Fruit fly (Drosophila melanogaster) whole organism, embryonic: ENCODE results near the gene CG16959.

ENCODE experiments used
- Abd-B ChIP-seq: fragments of 200-800 bp; sonication (Bioruptor generic); optimal IDR thresholded peaks from 2 replicates; lab custom pipeline; 2018; ENCODE audit warnings: missing biosample characterization, mild to moderate bottlenecking, missing genetic modification characterization, moderate library complexity
- CG10431 ChIP-seq: fragments of 200-800 bp; sonication (Bioruptor generic); optimal IDR thresholded peaks from 3 replicates; lab custom pipeline; 2018; ENCODE audit warnings: missing biosample characterization, mild to moderate bottlenecking, missing genetic modification characterization
- CG10979 ChIP-seq: fragments of 200-800 bp; sonication (Bioruptor generic); optimal IDR thresholded peaks from 2 replicates; lab custom pipeline; 2018; ENCODE audit warnings: missing biosample characterization, mild to moderate bottlenecking, missing genetic modification characterization, moderate library complexity
- CG11093 ChIP-seq: fragments of 200-800 bp; sonication (Bioruptor generic); IDR thresholded peaks from 3 replicates; pipeline ENCODE4 v1.3.6; 2022; ENCODE audit warnings: missing biosample characterization, missing genetic modification characterization
- CG11398 ChIP-seq: fragments of 200-800 bp; sonication (Bioruptor generic); optimal IDR thresholded peaks from 2 replicates; lab custom pipeline; 2016; ENCODE audit warnings: missing biosample characterization, missing genetic modification characterization
- CG11456 ChIP-seq: fragments of 200-800 bp; sonication (Bioruptor generic); IDR thresholded peaks from 3 replicates; pipeline ENCODE4 v1.3.6; 2022; ENCODE audit warnings: missing biosample characterization, missing genetic modification characterization
- CG13123 ChIP-seq: fragments of 200-800 bp; sonication (Bioruptor generic); optimal IDR thresholded peaks from 2 replicates; lab custom pipeline; 2016; ENCODE audit warnings: missing biosample characterization, missing genetic modification characterization
- CG14014 ChIP-seq: fragments of 200-800 bp; sonication (Bioruptor generic); IDR thresholded peaks from 2 replicates; pipeline ENCODE4 v1.3.6; 2022; ENCODE audit warnings: missing biosample characterization, missing genetic modification characterization
- CG15073 ChIP-seq: fragments of 200-800 bp; sonication (Bioruptor generic); optimal IDR thresholded peaks from 2 replicates; lab custom pipeline; 2016; ENCODE audit warnings: missing biosample characterization, missing genetic modification characterization
- CG16779 ChIP-seq: fragments of 200-800 bp; sonication (Bioruptor generic); IDR thresholded peaks from 2 replicates; pipeline ENCODE4 v1.3.6; 2022; ENCODE audit warnings: missing biosample characterization, missing genetic modification characterization
- CG16863 ChIP-seq: fragments of 200-800 bp; sonication (Bioruptor generic); optimal IDR thresholded peaks from 3 replicates; lab custom pipeline; 2016; ENCODE audit warnings: missing biosample characterization, missing genetic modification characterization
- CG18599 ChIP-seq: fragments of 200-800 bp; sonication (Bioruptor generic); optimal IDR thresholded peaks from 3 replicates; lab custom pipeline; 2017; ENCODE audit warnings: missing biosample characterization, missing genetic modification characterization, mild to moderate bottlenecking, moderate library complexity, missing genetic modification reagents
- CG2678 ChIP-seq: fragments of 200-800 bp; sonication (Bioruptor generic); optimal IDR thresholded peaks from 3 replicates; lab custom pipeline; 2019; ENCODE audit warnings: missing biosample characterization, mild to moderate bottlenecking, missing genetic modification characterization, moderate library complexity
- CG3281 ChIP-seq: fragments of 200-800 bp; sonication (Bioruptor generic); optimal IDR thresholded peaks from 3 replicates; lab custom pipeline; 2017; ENCODE audit warnings: missing biosample characterization, mild to moderate bottlenecking, missing genetic modification characterization
- CG6272 ChIP-seq: fragments of 200-800 bp; sonication (Bioruptor generic); IDR thresholded peaks from 2 replicates; pipeline ENCODE4 v1.3.6; 2022; ENCODE audit warnings: missing biosample characterization, missing genetic modification characterization
- CG8765 ChIP-seq: fragments of 200-800 bp; sonication (Bioruptor generic); IDR thresholded peaks from 2 replicates; pipeline ENCODE4 v1.3.6; 2022; ENCODE audit warnings: missing biosample characterization, missing genetic modification characterization
- CG8944 ChIP-seq: fragments of 200-800 bp; sonication (Bioruptor generic); optimal IDR thresholded peaks from 3 replicates; lab custom pipeline; 2016; ENCODE audit warnings: missing biosample characterization, missing genetic modification characterization
- CG9215 ChIP-seq: fragments of 200-800 bp; sonication (Bioruptor generic); IDR thresholded peaks from 2 replicates; pipeline ENCODE4 v1.3.6; 2022; ENCODE audit warnings: missing biosample characterization, missing genetic modification characterization
- CG9437 ChIP-seq: fragments of 200-800 bp; sonication (Bioruptor generic); optimal IDR thresholded peaks from 2 replicates; lab custom pipeline; 2018; ENCODE audit warnings: missing biosample characterization, mild to moderate bottlenecking, missing genetic modification characterization
- CrebB ChIP-seq: fragments of 200-800 bp; sonication (Bioruptor generic); optimal IDR thresholded peaks from 3 replicates; lab custom pipeline; 2018; ENCODE audit warnings: missing biosample characterization, mild to moderate bottlenecking, missing genetic modification characterization
- D19B ChIP-seq: fragments of 200-800 bp; sonication (Bioruptor generic); optimal IDR thresholded peaks from 2 replicates; lab custom pipeline; 2017; ENCODE audit warnings: missing biosample characterization, mild to moderate bottlenecking, missing genetic modification characterization
- Dp ChIP-seq: fragments of 200-800 bp; sonication (Bioruptor generic); optimal IDR thresholded peaks from 2 replicates; lab custom pipeline; 2018; ENCODE audit warnings: missing biosample characterization, mild to moderate bottlenecking, missing genetic modification characterization, moderate library complexity
- ERR ChIP-seq: fragments of 200-800 bp; sonication (Bioruptor generic); optimal IDR thresholded peaks from 2 replicates; lab custom pipeline; 2016; ENCODE audit warnings: missing biosample characterization, missing genetic modification characterization
- HHEX ChIP-seq: fragments of 200-800 bp; sonication (Bioruptor generic); optimal IDR thresholded peaks from 3 replicates; lab custom pipeline; 2017; ENCODE audit warnings: missing biosample characterization, mild to moderate bottlenecking, missing genetic modification characterization, missing genetic modification reagents
- HmgZ ChIP-seq: fragments of 200-800 bp; sonication (Bioruptor generic); optimal IDR thresholded peaks from 2 replicates; lab custom pipeline; 2018; ENCODE audit warnings: missing biosample characterization, mild to moderate bottlenecking, missing genetic modification characterization
- Lhr ChIP-seq: fragments of 200-800 bp; sonication (Bioruptor generic); optimal IDR thresholded peaks from 3 replicates; lab custom pipeline; 2017; ENCODE audit warnings: mild to moderate bottlenecking, missing biosample characterization, missing genetic modification reagents, missing genetic modification characterization
- Ssrp ChIP-seq: fragments of 200-800 bp; sonication (Bioruptor generic); optimal IDR thresholded peaks from 2 replicates; lab custom pipeline; 2018; ENCODE audit warnings: missing biosample characterization, mild to moderate bottlenecking, missing genetic modification characterization, moderate library complexity
- Stat92E ChIP-seq, 3 experiments: fragments of >200 bp in 2 of 3; fragments of 200-800 bp in 1 of 3; sonication (Bioruptor generic) in 1 of 3; optimal IDR thresholded peaks; 2 replicates each; lab custom pipeline; 2017 to 2019; ENCODE audit warnings: missing biosample characterization in 3 of 3, missing genetic modification characterization in 3 of 3, mild to moderate bottlenecking in 1 of 3, moderate library complexity in 1 of 3
- Xbp1 ChIP-seq: fragments of 200-800 bp; sonication (Bioruptor generic); optimal IDR thresholded peaks from 3 replicates; lab custom pipeline; 2016; ENCODE audit warnings: missing biosample characterization, mild to moderate bottlenecking, missing genetic modification characterization
- ase ChIP-seq: fragments of 200-800 bp; sonication (Bioruptor generic); IDR thresholded peaks from 3 replicates; pipeline ENCODE4 v1.3.6; 2022; ENCODE audit warnings: missing biosample characterization, missing genetic modification characterization
- bab2 ChIP-seq: fragments of 200-800 bp; sonication (Bioruptor generic); optimal IDR thresholded peaks from 2 replicates; lab custom pipeline; 2016; ENCODE audit warnings: missing biosample characterization, missing genetic modification characterization
- bcd ChIP-seq: fragments of 200-800 bp; sonication (Bioruptor generic); optimal IDR thresholded peaks from 2 replicates; lab custom pipeline; 2017; ENCODE audit warnings: missing biosample characterization, mild to moderate bottlenecking, missing genetic modification characterization
- caup ChIP-seq: fragments of 200-800 bp; sonication (Bioruptor generic); optimal IDR thresholded peaks from 3 replicates; lab custom pipeline; 2017; ENCODE audit warnings: missing biosample characterization, mild to moderate bottlenecking, missing genetic modification characterization, moderate library complexity; ENCODE audit not compliant: severe bottlenecking
- dan ChIP-seq: fragments of 200-800 bp; sonication (Bioruptor generic); IDR thresholded peaks from 2 replicates; pipeline ENCODE4 v1.3.6; 2022; ENCODE audit warnings: missing biosample characterization, missing genetic modification characterization
- fd102C ChIP-seq: fragments of 200-800 bp; sonication (Bioruptor generic); optimal IDR thresholded peaks from 2 replicates; lab custom pipeline; 2018; ENCODE audit warnings: missing biosample characterization, mild to moderate bottlenecking, missing genetic modification characterization, moderate library complexity
- fd64A ChIP-seq: fragments of 200-800 bp; sonication (Bioruptor generic); optimal IDR thresholded peaks from 3 replicates; lab custom pipeline; 2018; ENCODE audit warnings: missing biosample characterization, mild to moderate bottlenecking, missing genetic modification characterization
- gcm ChIP-seq: fragments of 200-800 bp; sonication (Bioruptor generic); optimal IDR thresholded peaks from 2 replicates; lab custom pipeline; 2019; ENCODE audit warnings: missing biosample characterization, mild to moderate bottlenecking, missing genetic modification characterization, moderate library complexity
- gsb-n ChIP-seq: fragments of 200-800 bp; sonication (Bioruptor generic); optimal IDR thresholded peaks from 3 replicates; lab custom pipeline; 2018; ENCODE audit warnings: missing biosample characterization, mild to moderate bottlenecking, missing genetic modification characterization
- gt ChIP-seq: fragments of 200-800 bp; sonication (Bioruptor generic); IDR thresholded peaks from 2 replicates; pipeline ENCODE4 v1.3.6; 2022; ENCODE audit warnings: missing biosample characterization, missing genetic modification characterization
- h ChIP-seq: fragments of >200 bp; optimal IDR thresholded peaks from 2 replicates; lab custom pipeline; 2017
- ken ChIP-seq: fragments of 200-800 bp; sonication (Bioruptor generic); IDR thresholded peaks from 3 replicates; pipeline ENCODE4 v1.3.6; 2022; ENCODE audit warnings: missing biosample characterization, missing genetic modification characterization
- kni ChIP-seq: fragments of 200-800 bp; sonication (Bioruptor generic); optimal IDR thresholded peaks from 3 replicates; lab custom pipeline; 2017; ENCODE audit warnings: mild to moderate bottlenecking, missing biosample characterization, missing genetic modification reagents, missing genetic modification characterization
- lab ChIP-seq: fragments of 200-800 bp; sonication (Bioruptor generic); optimal IDR thresholded peaks from 3 replicates; lab custom pipeline; 2017; ENCODE audit warnings: missing biosample characterization, missing genetic modification characterization, mild to moderate bottlenecking, moderate library complexity, missing genetic modification reagents
- nmo ChIP-seq: fragments of 200-800 bp; sonication (Bioruptor generic); optimal IDR thresholded peaks from 2 replicates; lab custom pipeline; 2018; ENCODE audit warnings: missing biosample characterization, mild to moderate bottlenecking, missing genetic modification characterization, moderate library complexity
- psq ChIP-seq: fragments of 200-800 bp; sonication (Bioruptor generic); optimal IDR thresholded peaks from 2 replicates; lab custom pipeline; 2017; ENCODE audit warnings: missing biosample characterization, missing genetic modification characterization
- salm ChIP-seq: fragments of 200-800 bp; sonication (Bioruptor generic); optimal IDR thresholded peaks from 2 replicates; lab custom pipeline; 2018; ENCODE audit warnings: missing biosample characterization, mild to moderate bottlenecking, missing genetic modification characterization
- schlank ChIP-seq: fragments of 200-800 bp; sonication (Bioruptor generic); optimal IDR thresholded peaks from 2 replicates; lab custom pipeline; 2018; ENCODE audit warnings: missing biosample characterization, mild to moderate bottlenecking, missing genetic modification characterization
- sens ChIP-seq: fragments of 200-800 bp; sonication (Bioruptor generic); peaks from one replicate; lab custom pipeline; 2016; ENCODE audit warnings: missing biosample characterization, missing genetic modification characterization
- slp2 ChIP-seq: fragments of 200-800 bp; sonication (Bioruptor generic); optimal IDR thresholded peaks from 2 replicates; lab custom pipeline; 2016; ENCODE audit warnings: missing biosample characterization, missing genetic modification characterization
- sr ChIP-seq: fragments of 200-800 bp; sonication (Bioruptor generic); IDR thresholded peaks from 3 replicates; pipeline ENCODE4 v1.3.6; 2022; ENCODE audit warnings: missing biosample characterization, missing genetic modification characterization
- vnd ChIP-seq: fragments of 200-800 bp; sonication (Bioruptor generic); IDR thresholded peaks from 3 replicates; pipeline ENCODE4 v1.3.6; 2022; ENCODE audit warnings: missing biosample characterization, missing genetic modification characterization; ENCODE audit not compliant: partially characterized antibody

CG16959 gene

DNA sequence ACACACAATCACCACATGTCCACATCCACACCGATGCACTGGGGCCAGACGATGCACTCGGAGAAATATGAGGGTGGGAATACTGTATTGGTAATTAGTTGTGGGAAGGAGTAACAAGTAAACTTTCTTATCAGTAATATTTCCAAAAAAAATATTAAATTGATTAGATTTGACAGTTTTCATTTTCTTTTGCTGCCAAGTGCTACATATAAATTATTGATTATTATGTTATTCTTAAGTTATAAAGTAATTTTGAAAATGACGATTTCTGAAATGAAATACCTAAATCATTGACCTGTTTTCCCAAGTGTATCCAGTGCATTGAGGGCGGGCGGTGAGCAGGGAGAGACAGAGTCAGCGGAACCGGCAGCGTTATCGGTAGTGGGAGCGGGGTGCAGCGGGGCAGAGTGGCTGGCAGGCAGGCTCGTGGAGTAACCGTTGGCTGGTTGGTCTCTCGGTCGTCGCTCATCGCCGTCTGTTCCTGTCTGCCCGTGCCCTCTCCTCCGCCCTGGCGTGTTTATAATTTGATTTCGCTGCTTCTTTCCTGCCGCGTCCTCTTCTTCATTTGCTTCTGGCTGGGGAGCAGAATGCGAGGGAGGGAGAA is 17.2 kb downstream of the CG16959 start (continued):
- no peak for TF ChIP-seq schlank (tag; lab: Kevin White, UChicago)
- TF ChIP-seq CG10979 (tag; lab: Kevin White, UChicago) = peak; percentile 80
- TF ChIP-seq CG15073 = no peak
- peak; percentile 44 for TF ChIP-seq CG3281 (GFP tag; lab: Kevin White, UChicago)
- TF ChIP-seq bab2 = peak; percentile 37
- TF ChIP-seq ase (GFP tag; lab: Robert Waterston, UW) = no peak
- no peak for TF ChIP-seq vnd (GFP tag; lab: Robert Waterston, UW)
- no peak for TF ChIP-seq HHEX (GFP tag; lab: Kevin White, UChicago)
- peak; percentile 45 for TF ChIP-seq Xbp1
- no peak for TF ChIP-seq dan (GFP tag; lab: Robert Waterston, UW)
- no peak for TF ChIP-seq psq
- no peak for TF ChIP-seq fd64A (GFP tag; lab: Kevin White, UChicago)
- TF ChIP-seq fd102C (GFP tag; lab: Kevin White, UChicago) = no peak
- no peak for TF ChIP-seq gcm (GFP tag; lab: Kevin White, UChicago)
- no peak for TF ChIP-seq Lhr
- 0 out of 2 replicates have a peak, but pooled peaks have one; percentile 26 for TF ChIP-seq CG9215 (GFP tag; lab: Robert Waterston, UW)
- TF ChIP-seq D19B (GFP tag; lab: Kevin White, UChicago) = no peak
- TF ChIP-seq CG6272 (GFP tag; lab: Robert Waterston, UW) = no peak
- no peak for TF ChIP-seq Abd-B (GFP tag; lab: Kevin White, UChicago)
- peak; percentile 81 for TF ChIP-seq sens (GFP tag; lab: Kevin White, UChicago)
- TF ChIP-seq CG11456 = no peak
- TF ChIP-seq bcd (GFP tag; lab: Kevin White, UChicago) = peak; percentile 57
- TF ChIP-seq CG9437 (GFP tag; lab: Kevin White, UChicago) = peak; percentile 52
- no peak for TF ChIP-seq CG16863 (GFP tag; lab: Kevin White, UChicago)
- TF ChIP-seq ERR (GFP tag; lab: Kevin White, UChicago) = no peak
- TF ChIP-seq CG13123 (GFP tag; lab: Kevin White, UChicago) = no peak
- TF ChIP-seq Ssrp (tag; lab: Kevin White, UChicago) = peak; percentile 65
- no peak for TF ChIP-seq ken (GFP tag; lab: Robert Waterston, UW)
- TF ChIP-seq CrebB (tag; lab: Kevin White, UChicago) = no peak
- no peak for TF ChIP-seq CG16779 (GFP tag; lab: Robert Waterston, UW)
- TF ChIP-seq kni (GFP tag; lab: Kevin White, UChicago) = peak; percentile 13
- no peak for TF ChIP-seq CG11398
- no peak for TF ChIP-seq CG10431 (GFP tag; lab: Kevin White, UChicago)
- TF ChIP-seq CG18599 (GFP tag; lab: Kevin White, UChicago) = peak; percentile 56
- TF ChIP-seq sr (GFP tag; lab: Robert Waterston, UW) = no peak
- no peak for TF ChIP-seq CG2678 (tag; lab: Kevin White, UChicago)
- TF ChIP-seq caup = no peak
- no peak for TF ChIP-seq HmgZ
- TF ChIP-seq nmo (GFP tag; lab: Kevin White, UChicago) = peak; percentile 80
- TF ChIP-seq CG8944 (GFP tag; lab: Kevin White, UChicago) = no peak
- TF ChIP-seq Dp (GFP tag; lab: Kevin White, UChicago) = no peak
- TF ChIP-seq gt (GFP tag; lab: Robert Waterston, UW) = no peak
- no peak for TF ChIP-seq Stat92E (GFP tag; optimal IDR thresholded peaks at IDR 0.05; lab: Kevin White, UChicago)
- TF ChIP-seq salm (tag; lab: Kevin White, UChicago) = no peak
- peak; percentile 65 for TF ChIP-seq gsb-n (tag; lab: Kevin White, UChicago)
- no peak for TF ChIP-seq h (lab: Kevin White, UChicago)
- no peak for TF ChIP-seq CG8765 (GFP tag; lab: Robert Waterston, UW)
- no peak for TF ChIP-seq CG14014 (GFP tag; lab: Robert Waterston, UW)
- TF ChIP-seq slp2 (GFP tag; lab: Kevin White, UChicago) = no peak
- no peak for TF ChIP-seq lab
- TF ChIP-seq CG11093 = 0 out of 3 replicates have a peak, but pooled peaks have one; percentile 32
